Worm (Caenorhabditis elegans) whole organism, young adult: ENCODE measurements around the gene str-20.

Source experiments
- B0336.3 ChIP-seq: fragments of 200-800 bp; sonication (Bioruptor generic); IDR thresholded peaks from 2 replicates; pipeline ENCODE4 v1.3.6; 2022; ENCODE audit warnings: missing genetic modification characterization, missing compliant biosample characterization
- Y67H2A.10 ChIP-seq: fragments of 200-800 bp; sonication (Bioruptor generic); conservative IDR thresholded peaks from 2 replicates; pipeline ENCODE4 v1.3.6; 2022; ENCODE audit warnings: missing genetic modification reagents, missing genetic modification characterization, missing compliant biosample characterization
- athp-1 ChIP-seq: sonication (generic microtip); optimal IDR thresholded peaks from 2 replicates; lab custom pipeline; 2017; ENCODE audit warnings: mild to moderate bottlenecking, missing genetic modification characterization, missing compliant biosample characterization
- dpl-1 ChIP-seq: fragments of 150-350 bp; optimal IDR thresholded peaks from 2 replicates; lab custom pipeline; 2014; ENCODE audit warnings: missing biosample characterization, missing genetic modification reagents, missing genetic modification characterization
- egl-18 ChIP-seq: fragments of 200-800 bp; sonication (Bioruptor generic); IDR thresholded peaks from 2 replicates; pipeline ENCODE4 v1.3.6; 2022; ENCODE audit warnings: missing genetic modification reagents, missing genetic modification characterization, missing compliant biosample characterization
- fkh-3 ChIP-seq: sonication (generic microtip); optimal IDR thresholded peaks from 2 replicates; lab custom pipeline; 2016; ENCODE audit warnings: mild to moderate bottlenecking, missing genetic modification characterization, missing compliant biosample characterization

DNA sequence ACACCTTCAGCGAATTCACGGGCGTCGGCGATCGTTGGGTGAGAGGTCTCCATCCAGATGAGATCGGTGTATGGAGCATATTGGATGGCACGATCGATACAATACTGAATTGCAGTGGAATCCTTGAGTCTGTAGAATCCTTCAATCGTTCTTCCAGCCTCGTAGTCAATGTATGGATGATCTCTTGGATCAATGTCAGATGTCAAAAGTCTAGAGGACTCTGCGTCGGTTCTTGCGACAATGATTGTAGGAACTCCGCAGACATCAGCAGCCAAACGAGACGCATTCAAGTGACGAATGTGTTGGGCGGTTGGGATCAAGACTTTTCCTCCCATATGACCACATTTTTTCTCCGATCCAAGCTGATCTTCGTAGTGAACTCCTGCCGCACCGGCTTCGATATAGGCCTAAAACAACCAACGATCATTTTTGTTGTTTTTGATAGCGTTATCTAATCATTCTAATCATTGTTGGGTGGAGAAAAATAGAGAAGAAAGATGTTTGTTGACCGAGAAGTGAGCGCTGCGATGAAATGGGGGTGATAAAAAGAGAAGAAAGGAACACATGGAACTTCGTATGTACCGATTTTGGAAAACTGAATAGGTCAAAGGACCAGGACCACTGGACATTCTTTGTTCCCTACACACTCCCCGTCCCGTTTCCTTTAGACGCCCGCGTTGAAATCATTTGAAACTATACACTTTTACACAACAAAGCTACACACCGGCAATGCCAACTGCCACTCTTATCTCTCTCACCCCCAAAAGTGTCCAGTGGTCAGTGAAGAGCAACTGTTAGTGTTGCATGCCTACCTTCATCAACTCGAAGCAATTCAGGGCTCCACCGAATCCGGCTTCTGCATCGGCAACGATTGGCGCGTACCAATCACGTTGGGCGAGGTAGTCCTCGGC is 29.4 kb upstream of the str-20 start:
- TF ChIP-seq B0336.3 (GFP tag; lab: Robert Waterston, UW) (peak; percentile 7; the same call in 1 of the 2 replicates), egl-18 (no peak), athp-1 (tag; lab: Kevin White, UChicago) (no peak), Y67H2A.10 (GFP tag; lab: Robert Waterston, UW) (no peak), dpl-1 (GFP tag; lab: Kevin White, UChicago) (no peak), fkh-3 (tag; lab: Kevin White, UChicago) (no peak)
